Fruit fly (Drosophila melanogaster) whole organism, prepupa: ENCODE measurements around the gene Syt1.

Source experiments
- CG10669 ChIP-seq: fragments of 200-800 bp; sonication (Bioruptor generic); optimal IDR thresholded peaks from 3 replicates; lab custom pipeline; 2018; ENCODE audit warnings: missing biosample characterization, mild to moderate bottlenecking, missing genetic modification characterization, moderate library complexity
- CG11294 ChIP-seq: fragments of 200-800 bp; sonication (Bioruptor generic); IDR thresholded peaks from 2 replicates; pipeline ENCODE4 v1.3.6; 2022; ENCODE audit warnings: missing biosample characterization, missing genetic modification characterization
- CG11762 ChIP-seq: fragments of 200-800 bp; sonication (Bioruptor generic); optimal IDR thresholded peaks from 3 replicates; lab custom pipeline; 2016; ENCODE audit warnings: missing biosample characterization, missing genetic modification characterization; ENCODE audit not compliant: insufficient read depth
- CG11902 ChIP-seq: fragments of 200-800 bp; sonication (Bioruptor generic); optimal IDR thresholded peaks from 3 replicates; lab custom pipeline; 2016; ENCODE audit warnings: missing biosample characterization, missing genetic modification characterization
- CG15336 ChIP-seq: fragments of 200-800 bp; sonication (Bioruptor generic); IDR thresholded peaks from 2 replicates; pipeline ENCODE4 v1.3.6; 2022; ENCODE audit warnings: missing biosample characterization, missing genetic modification characterization
- CG16779 ChIP-seq: fragments of 200-800 bp; sonication (Bioruptor generic); optimal IDR thresholded peaks from 3 replicates; lab custom pipeline; 2017; ENCODE audit warnings: missing biosample characterization, mild to moderate bottlenecking, missing genetic modification characterization
- CG3032 ChIP-seq: fragments of 200-800 bp; optimal IDR thresholded peaks from 2 replicates; lab custom pipeline; 2019; ENCODE audit warnings: missing biosample characterization, mild to moderate bottlenecking, missing genetic modification characterization, moderate library complexity
- CG31627 ChIP-seq: fragments of 200-800 bp; sonication (Bioruptor generic); optimal IDR thresholded peaks from 3 replicates; lab custom pipeline; 2016; ENCODE audit warnings: missing biosample characterization, missing genetic modification characterization
- CG34406 ChIP-seq: fragments of 200-800 bp; sonication (Bioruptor generic); optimal IDR thresholded peaks from 3 replicates; lab custom pipeline; 2016; ENCODE audit warnings: missing biosample characterization, missing genetic modification characterization
- CG3919 ChIP-seq: fragments of 200-800 bp; sonication (Bioruptor generic); optimal IDR thresholded peaks from 3 replicates; lab custom pipeline; 2016; ENCODE audit warnings: missing biosample characterization, missing genetic modification characterization
- CG6163 ChIP-seq: fragments of 200-800 bp; sonication (Bioruptor generic); IDR thresholded peaks from 3 replicates; pipeline ENCODE4 v1.3.6; 2022; ENCODE audit warnings: missing biosample characterization, missing genetic modification characterization
- CG6276 ChIP-seq: fragments of 200-800 bp; sonication (Bioruptor generic); optimal IDR thresholded peaks from 2 replicates; lab custom pipeline; 2017; ENCODE audit warnings: missing biosample characterization, mild to moderate bottlenecking, missing genetic modification characterization
- CG6792 ChIP-seq: fragments of 200-800 bp; sonication (Bioruptor generic); optimal IDR thresholded peaks from 3 replicates; lab custom pipeline; 2016; ENCODE audit warnings: missing biosample characterization, missing genetic modification characterization
- CG6808 ChIP-seq: fragments of 200-800 bp; sonication (Bioruptor generic); optimal IDR thresholded peaks from 3 replicates; lab custom pipeline; 2017; ENCODE audit warnings: missing biosample characterization, missing genetic modification characterization, mild to moderate bottlenecking, moderate library complexity, missing genetic modification reagents
- CG6854 ChIP-seq: fragments of 200-800 bp; sonication (Bioruptor generic); optimal IDR thresholded peaks from 2 replicates; lab custom pipeline; 2017; ENCODE audit warnings: missing biosample characterization, mild to moderate bottlenecking, missing genetic modification characterization
- CG7368 ChIP-seq: fragments of 200-800 bp; sonication (Bioruptor generic); optimal IDR thresholded peaks from 3 replicates; lab custom pipeline; 2016; ENCODE audit warnings: missing biosample characterization, missing genetic modification characterization
- CG8119 ChIP-seq: fragments of 200-800 bp; sonication (Bioruptor generic); IDR thresholded peaks from 3 replicates; pipeline ENCODE4 v1.3.6; 2022; ENCODE audit warnings: missing biosample characterization, missing genetic modification characterization
- CG8319 ChIP-seq: fragments of 200-800 bp; sonication (Bioruptor generic); optimal IDR thresholded peaks from 3 replicates; lab custom pipeline; 2016; ENCODE audit warnings: missing biosample characterization, missing genetic modification characterization
- CG8632 ChIP-seq: fragments of 200-800 bp; sonication (Bioruptor generic); optimal IDR thresholded peaks from 3 replicates; lab custom pipeline; 2016; ENCODE audit warnings: missing biosample characterization, missing genetic modification characterization
- CG9139 ChIP-seq: fragments of 200-800 bp; sonication (Bioruptor generic); optimal IDR thresholded peaks from 3 replicates; lab custom pipeline; 2017; ENCODE audit warnings: missing biosample characterization, mild to moderate bottlenecking, missing genetic modification characterization
- Eip75B ChIP-seq: fragments of 200-800 bp; sonication (Bioruptor generic); optimal IDR thresholded peaks from 3 replicates; lab custom pipeline; 2016; ENCODE audit warnings: missing biosample characterization, missing genetic modification characterization
- Eip78C ChIP-seq: fragments of 200-800 bp; sonication (Bioruptor generic); peaks from one replicate; lab custom pipeline; 2016; ENCODE audit warnings: missing biosample characterization, missing genetic modification characterization
- Ets21C ChIP-seq: fragments of 200-800 bp; sonication (Bioruptor generic); optimal IDR thresholded peaks from 3 replicates; lab custom pipeline; 2016; ENCODE audit warnings: missing biosample characterization, missing genetic modification characterization
- Ets96B ChIP-seq: fragments of 200-800 bp; optimal IDR thresholded peaks from 2 replicates; lab custom pipeline; 2019; ENCODE audit warnings: missing biosample characterization, mild to moderate bottlenecking, missing genetic modification characterization, moderate library complexity
- Hr38 ChIP-seq: sonication (Bioruptor generic); optimal IDR thresholded peaks from 2 replicates; lab custom pipeline; 2016; ENCODE audit warnings: missing biosample characterization, missing genetic modification characterization
- Hr39 ChIP-seq: fragments of 200-800 bp; sonication (Bioruptor generic); optimal IDR thresholded peaks from 2 replicates; lab custom pipeline; 2016; ENCODE audit warnings: missing biosample characterization, missing genetic modification characterization
- Hr4 ChIP-seq: fragments of 200-800 bp; sonication (Bioruptor generic); optimal IDR thresholded peaks from 3 replicates; lab custom pipeline; 2016; ENCODE audit warnings: missing biosample characterization, missing genetic modification characterization
- Lpt ChIP-seq: fragments of 200-800 bp; sonication (Bioruptor generic); optimal IDR thresholded peaks from 3 replicates; lab custom pipeline; 2016; ENCODE audit warnings: missing biosample characterization, missing genetic modification characterization
- Met ChIP-seq: fragments of 200-800 bp; sonication (Bioruptor generic); optimal IDR thresholded peaks from 3 replicates; lab custom pipeline; 2016; ENCODE audit warnings: missing biosample characterization, missing genetic modification characterization
- Smox ChIP-seq: fragments of 200-800 bp; sonication (Bioruptor generic); optimal IDR thresholded peaks from 3 replicates; lab custom pipeline; 2016; ENCODE audit warnings: missing biosample characterization, missing genetic modification characterization
- Sox102F ChIP-seq: fragments of 200-800 bp; sonication (Bioruptor generic); optimal IDR thresholded peaks from 2 replicates; lab custom pipeline; 2016; ENCODE audit warnings: missing biosample characterization, mild to moderate bottlenecking, missing genetic modification characterization
- Sox14 ChIP-seq: fragments of 200-800 bp; sonication (Bioruptor generic); optimal IDR thresholded peaks from 3 replicates; lab custom pipeline; 2016; ENCODE audit warnings: missing biosample characterization, missing genetic modification characterization
- Sox15 ChIP-seq: fragments of 200-800 bp; sonication (Bioruptor generic); optimal IDR thresholded peaks from 3 replicates; lab custom pipeline; 2016; ENCODE audit warnings: missing biosample characterization, missing genetic modification characterization
- achi ChIP-seq: fragments of 200-800 bp; sonication (Bioruptor generic); optimal IDR thresholded peaks from 3 replicates; lab custom pipeline; 2016; ENCODE audit warnings: missing biosample characterization, missing genetic modification characterization
- acj6 ChIP-seq: fragments of 200-800 bp; sonication (Bioruptor generic); optimal IDR thresholded peaks from 3 replicates; lab custom pipeline; 2016; ENCODE audit warnings: missing biosample characterization, missing genetic modification characterization
- cyc ChIP-seq: fragments of 200-800 bp; sonication (Bioruptor generic); optimal IDR thresholded peaks from 3 replicates; lab custom pipeline; 2016; ENCODE audit warnings: missing biosample characterization, missing genetic modification characterization
- dac ChIP-seq: fragments of 200-800 bp; sonication (Bioruptor generic); optimal IDR thresholded peaks from 2 replicates; lab custom pipeline; 2017; ENCODE audit warnings: missing biosample characterization, mild to moderate bottlenecking, missing genetic modification characterization
- dsx ChIP-seq: fragments of 200-800 bp; optimal IDR thresholded peaks from 3 replicates; lab custom pipeline; 2019; ENCODE audit warnings: missing biosample characterization, mild to moderate bottlenecking, missing genetic modification characterization, moderate library complexity; ENCODE audit not compliant: poor library complexity, severe bottlenecking
- eg ChIP-seq: fragments of 200-800 bp; sonication (Bioruptor generic); IDR thresholded peaks from 3 replicates; pipeline ENCODE4 v1.3.6; 2022; ENCODE audit warnings: missing biosample characterization, missing genetic modification characterization
- fd59A ChIP-seq: fragments of 200-800 bp; sonication (Bioruptor generic); optimal IDR thresholded peaks from 2 replicates; lab custom pipeline; 2017; ENCODE audit warnings: missing biosample characterization, mild to moderate bottlenecking, missing genetic modification characterization, missing genetic modification reagents
- fd85E ChIP-seq: fragments of 200-800 bp; sonication (Bioruptor generic); optimal IDR thresholded peaks from 3 replicates; lab custom pipeline; 2016; ENCODE audit warnings: missing biosample characterization, missing genetic modification characterization
- fkh ChIP-seq: fragments of 200-800 bp; sonication (Bioruptor generic); optimal IDR thresholded peaks from 3 replicates; lab custom pipeline; 2017; ENCODE audit warnings: missing biosample characterization, mild to moderate bottlenecking, missing genetic modification characterization, moderate library complexity
- net ChIP-seq: fragments of 200-800 bp; sonication (Bioruptor generic); optimal IDR thresholded peaks from 3 replicates; lab custom pipeline; 2016; ENCODE audit warnings: missing biosample characterization, missing genetic modification characterization
- pdm3 ChIP-seq: fragments of 200-800 bp; sonication (Bioruptor generic); optimal IDR thresholded peaks from 3 replicates; lab custom pipeline; 2016; ENCODE audit warnings: missing biosample characterization, missing genetic modification characterization
- salr ChIP-seq, 2 experiments: fragments of 200-800 bp; sonication (Bioruptor generic); optimal IDR thresholded peaks; 3 replicates each; lab custom pipeline; 2016 to 2018; ENCODE audit warnings: missing biosample characterization in 2 of 2, missing genetic modification characterization in 2 of 2, mild to moderate bottlenecking in 1 of 2
- ss ChIP-seq, 2 experiments: fragments of 200-800 bp; sonication (Bioruptor generic); optimal IDR thresholded peaks; 2 replicates in 1 of 2; 3 replicates in 1 of 2; lab custom pipeline; 2017 to 2018; ENCODE audit warnings: mild to moderate bottlenecking in 2 of 2, missing biosample characterization in 2 of 2, missing genetic modification characterization in 2 of 2, moderate library complexity in 1 of 2
- topi ChIP-seq: fragments of 200-800 bp; sonication (Bioruptor generic); optimal IDR thresholded peaks from 3 replicates; lab custom pipeline; 2016; ENCODE audit warnings: missing biosample characterization, missing genetic modification characterization

Gene Syt1

dm6 chr2L:2755323-2755695 is 44.5 kb downstream of the Syt1 start (continued):
- no peak for TF ChIP-seq Met
- TF ChIP-seq CG3032 (tag; lab: Kevin White, UChicago), result no peak
- peak; percentile 76 for TF ChIP-seq Lpt (GFP tag; lab: Kevin White, UChicago)
- no peak for TF ChIP-seq Ets96B
- peak; percentile 61 for TF ChIP-seq Eip78C (GFP tag; lab: Kevin White, UChicago)
- TF ChIP-seq achi (GFP tag; lab: Kevin White, UChicago), result no peak
- TF ChIP-seq salr (GFP tag; optimal IDR thresholded peaks at IDR 0.05; lab: Kevin White, UChicago), result no peak
- peak; percentile 11 for TF ChIP-seq CG11762 (GFP tag; lab: Kevin White, UChicago)
- TF ChIP-seq CG15336 (GFP tag; lab: Robert Waterston, UW), result no peak
- TF ChIP-seq CG6792, result no peak
- no peak for TF ChIP-seq pdm3 (GFP tag; lab: Kevin White, UChicago)
- no peak for TF ChIP-seq Eip75B (GFP tag; lab: Kevin White, UChicago)
- no peak for TF ChIP-seq topi (GFP tag; lab: Kevin White, UChicago)
- TF ChIP-seq dac (GFP tag; lab: Kevin White, UChicago), result no peak
- no peak for TF ChIP-seq Hr38
- no peak for TF ChIP-seq CG6276
- TF ChIP-seq CG7368, result no peak
- peak; percentile 10 for TF ChIP-seq dsx (GFP tag; lab: Kevin White, UChicago)
- TF ChIP-seq Hr39 (GFP tag; lab: Kevin White, UChicago), result no peak
- no peak for TF ChIP-seq CG11294

dm6 chr2L:2754437-2755322 is 45.1 kb downstream of the Syt1 start:
- TF ChIP-seq CG9139 (GFP tag; lab: Kevin White, UChicago), result peak; percentile 69
- peak; percentile 86 for TF ChIP-seq CG11762 (GFP tag; lab: Kevin White, UChicago)
- TF ChIP-seq CG8632, result peak; percentile 81
- TF ChIP-seq CG16779, result peak; percentile 80
- no peak for TF ChIP-seq CG11294
- TF ChIP-seq fd85E (GFP tag; lab: Kevin White, UChicago), result peak; percentile 35
- peak; percentile 86 for TF ChIP-seq Ets96B
- peak; percentile 92 for TF ChIP-seq CG10669
- peak; percentile 77 for TF ChIP-seq dsx (GFP tag; lab: Kevin White, UChicago)
- TF ChIP-seq topi (GFP tag; lab: Kevin White, UChicago), result peak; percentile 86
- peak; percentile 83 for TF ChIP-seq CG6792
- TF ChIP-seq eg, result no peak
- TF ChIP-seq CG8319 (GFP tag; lab: Kevin White, UChicago), result peak; percentile 81
- TF ChIP-seq net (GFP tag; lab: Kevin White, UChicago), result peak; percentile 91
- TF ChIP-seq CG34406, result peak; percentile 90
- peak; percentile 80 to 88 for TF ChIP-seq ss (GFP tag; optimal IDR thresholded peaks at IDR 0.05; lab: Kevin White, UChicago)
- TF ChIP-seq Smox, result peak; percentile 74
- no peak for TF ChIP-seq CG6163 (GFP tag; lab: Robert Waterston, UW)
- peak; percentile 90 for TF ChIP-seq CG6808
- no peak for TF ChIP-seq CG8119 (GFP tag; lab: Robert Waterston, UW)
- TF ChIP-seq CG6854, result peak; percentile 81
- TF ChIP-seq Met, result peak; percentile 92
- TF ChIP-seq fd59A (GFP tag; lab: Kevin White, UChicago), result peak; percentile 84
- TF ChIP-seq acj6 (GFP tag; lab: Kevin White, UChicago), result peak; percentile 87
- TF ChIP-seq Sox15, result peak; percentile 76
- peak; percentile 90 for TF ChIP-seq Sox14
- TF ChIP-seq cyc (GFP tag; lab: Kevin White, UChicago), result peak; percentile 64
- peak; percentile 95 for TF ChIP-seq fkh (GFP tag; lab: Kevin White, UChicago)
- TF ChIP-seq Hr4 (GFP tag; lab: Kevin White, UChicago), result peak; percentile 93
- TF ChIP-seq salr (GFP tag; optimal IDR thresholded peaks at IDR 0.05; lab: Kevin White, UChicago), result peak; percentile 68 to 94
- peak; percentile 86 for TF ChIP-seq CG3919 (GFP tag; lab: Kevin White, UChicago)
- peak; percentile 92 for TF ChIP-seq Eip75B (GFP tag; lab: Kevin White, UChicago)
- TF ChIP-seq achi (GFP tag; lab: Kevin White, UChicago), result peak; percentile 89
- peak; percentile 68 for TF ChIP-seq CG11902
- TF ChIP-seq Sox102F (GFP tag; lab: Kevin White, UChicago), result peak; percentile 79
- TF ChIP-seq Ets21C (GFP tag; lab: Kevin White, UChicago), result peak; percentile 68
- TF ChIP-seq pdm3 (GFP tag; lab: Kevin White, UChicago), result peak; percentile 89
- TF ChIP-seq CG31627 (GFP tag; lab: Kevin White, UChicago), result peak; percentile 76
